Worm (Caenorhabditis elegans): ENCODE results near the gene C06B8.2.

ce11 chrV:15493680-15494079, 15.1 kb upstream of the C06B8.2 start, which contains the start of gene srh-218:
- no peak for TF ChIP-seq snpc-1.1 (tag; optimal IDR thresholded peaks at IDR 0.05; ENCODE audit: insufficient read depth)
- TF ChIP-seq hrde-1 (tag; optimal IDR thresholded peaks at IDR 0.05; ENCODE audit: borderline replicate concordance) = no peak
- TF ChIP-seq snpc-4 (GFP tag; optimal IDR thresholded peaks at IDR 0.05) = no peak
- no peak for TF ChIP-seq snpc-4 (tag; optimal IDR thresholded peaks at IDR 0.05)
- no peak for TF ChIP-seq somi-1 (GFP tag; optimal IDR thresholded peaks at IDR 0.05)
- no peak for TF ChIP-seq let-607 (tag; optimal IDR thresholded peaks at IDR 0.05)
- no peak for TF ChIP-seq lsy-27 (tag; optimal IDR thresholded peaks at IDR 0.05; ENCODE audit: borderline replicate concordance, insufficient read depth)
- no peak for TF ChIP-seq bed-2 (GFP tag; IDR thresholded peaks at IDR 0.05)
- TF ChIP-seq C06A6.2 (GFP tag; conservative IDR thresholded peaks at IDR 0.05) = no peak
- TF ChIP-seq ets-4 (GFP tag; optimal IDR thresholded peaks at IDR 0.05) = no peak
- TF ChIP-seq xnd-1 (tag; optimal IDR thresholded peaks at IDR 0.05) = no peak
- no peak for TF ChIP-seq snpc-1.3 (tag; optimal IDR thresholded peaks at IDR 0.05; ENCODE audit: insufficient read depth)
- TF ChIP-seq pha-4 (tag; optimal IDR thresholded peaks at IDR 0.05) = no peak

All from whole organism, young adult.